Fruit fly (Drosophila melanogaster) whole organism, embryonic: Measurements from ENCODE around the gene CG5346.

Experiments used
- Atf6 ChIP-seq: fragments of 200-800 bp; sonication (Bioruptor generic); IDR thresholded peaks from 2 replicates; pipeline ENCODE4 v1.3.6; 2022; ENCODE audit warnings: missing biosample characterization, missing genetic modification characterization
- Bgb ChIP-seq: fragments of 200-800 bp; sonication (Bioruptor generic); IDR thresholded peaks from 2 replicates; pipeline ENCODE4 v1.3.6; 2022; ENCODE audit warnings: missing biosample characterization, missing genetic modification characterization; ENCODE audit not compliant: partially characterized antibody
- CG10267 ChIP-seq: fragments of 200-800 bp; sonication (Bioruptor generic); optimal IDR thresholded peaks from 2 replicates; lab custom pipeline; 2018; ENCODE audit warnings: missing biosample characterization, mild to moderate bottlenecking, missing genetic modification characterization, moderate library complexity
- CG11696 ChIP-seq: fragments of 200-800 bp; sonication (Bioruptor generic); IDR thresholded peaks from 2 replicates; pipeline ENCODE4 v1.3.6; 2022; ENCODE audit warnings: missing biosample characterization, missing genetic modification characterization
- CG12769 ChIP-seq: fragments of 200-800 bp; sonication (Bioruptor generic); optimal IDR thresholded peaks from 2 replicates; lab custom pipeline; 2019; ENCODE audit warnings: missing biosample characterization, mild to moderate bottlenecking, missing genetic modification characterization, moderate library complexity
- CG13775 ChIP-seq: fragments of 200-800 bp; sonication (Bioruptor generic); optimal IDR thresholded peaks from 3 replicates; lab custom pipeline; 2017; ENCODE audit warnings: missing biosample characterization, mild to moderate bottlenecking, missing genetic modification characterization
- CG14050 ChIP-seq: fragments of 200-800 bp; sonication (Bioruptor generic); IDR thresholded peaks from 3 replicates; pipeline ENCODE4 v1.3.6; 2022; ENCODE audit warnings: missing biosample characterization, missing genetic modification characterization
- CG1792 ChIP-seq: fragments of 200-800 bp; sonication (Bioruptor generic); optimal IDR thresholded peaks from 2 replicates; lab custom pipeline; 2016; ENCODE audit warnings: missing biosample characterization, missing genetic modification characterization
- CG18764 ChIP-seq: fragments of 200-800 bp; sonication (Bioruptor generic); optimal IDR thresholded peaks from 3 replicates; lab custom pipeline; 2016; ENCODE audit warnings: missing biosample characterization, missing genetic modification characterization
- CG2116 ChIP-seq: fragments of 200-800 bp; sonication (Bioruptor generic); optimal IDR thresholded peaks from 3 replicates; lab custom pipeline; 2018; ENCODE audit warnings: missing biosample characterization, mild to moderate bottlenecking, missing genetic modification characterization
- CG4328 ChIP-seq: fragments of 200-800 bp; sonication (Bioruptor generic); optimal IDR thresholded peaks from 3 replicates; lab custom pipeline; 2017; ENCODE audit warnings: missing biosample characterization, missing genetic modification reagents, missing genetic modification characterization
- CG43689 ChIP-seq: fragments of 200-800 bp; sonication (Bioruptor generic); IDR thresholded peaks from 2 replicates; pipeline ENCODE4 v1.3.6; 2022; ENCODE audit warnings: missing biosample characterization, missing genetic modification characterization
- CG4820 ChIP-seq: fragments of 200-800 bp; sonication (Bioruptor generic); optimal IDR thresholded peaks from 3 replicates; lab custom pipeline; 2016; ENCODE audit warnings: missing biosample characterization, missing genetic modification characterization
- CG6689 ChIP-seq: fragments of 200-800 bp; sonication (Bioruptor generic); IDR thresholded peaks from 2 replicates; pipeline ENCODE4 v1.3.6; 2022; ENCODE audit warnings: missing biosample characterization, missing genetic modification characterization
- CG6813 ChIP-seq: fragments of 200-800 bp; sonication (Bioruptor generic); optimal IDR thresholded peaks from 2 replicates; lab custom pipeline; 2017; ENCODE audit warnings: missing biosample characterization, missing genetic modification characterization, mild to moderate bottlenecking, moderate library complexity, missing genetic modification reagents
- CG7745 ChIP-seq: fragments of 200-800 bp; sonication (Bioruptor generic); optimal IDR thresholded peaks from 2 replicates; lab custom pipeline; 2018; ENCODE audit warnings: missing biosample characterization, mild to moderate bottlenecking, missing genetic modification characterization, moderate library complexity
- CG7839 ChIP-seq: fragments of 200-800 bp; sonication (Bioruptor generic); optimal IDR thresholded peaks from 3 replicates; lab custom pipeline; 2018; ENCODE audit warnings: missing biosample characterization, mild to moderate bottlenecking, missing genetic modification characterization, moderate library complexity
- CG8388 ChIP-seq: fragments of 200-800 bp; sonication (Bioruptor generic); optimal IDR thresholded peaks from 2 replicates; lab custom pipeline; 2019; ENCODE audit warnings: missing biosample characterization, mild to moderate bottlenecking, missing genetic modification characterization, moderate library complexity
- E2f1 ChIP-seq: fragments of 200-800 bp; sonication (Bioruptor generic); IDR thresholded peaks from 2 replicates; pipeline ENCODE4 v1.3.6; 2022; ENCODE audit warnings: missing biosample characterization, missing genetic modification characterization
- H15 ChIP-seq: fragments of 200-800 bp; sonication (Bioruptor generic); IDR thresholded peaks from 3 replicates; pipeline ENCODE4 v1.3.6; 2022; ENCODE audit warnings: missing biosample characterization, missing genetic modification characterization
- HHEX ChIP-seq: fragments of 200-800 bp; sonication (Bioruptor generic); optimal IDR thresholded peaks from 3 replicates; lab custom pipeline; 2017; ENCODE audit warnings: missing biosample characterization, mild to moderate bottlenecking, missing genetic modification characterization, missing genetic modification reagents
- HmgD ChIP-seq: fragments of 200-800 bp; sonication (Bioruptor generic); optimal IDR thresholded peaks from 3 replicates; lab custom pipeline; 2016; ENCODE audit warnings: missing biosample characterization, missing genetic modification characterization
- Hr78 ChIP-seq, 2 experiments: fragments of 200-800 bp in 1 of 2; fragments of >200 bp in 1 of 2; sonication (Bioruptor generic) in 1 of 2; optimal IDR thresholded peaks; 2 replicates each; lab custom pipeline; 2017 to 2019; ENCODE audit warnings: missing biosample characterization in 2 of 2, missing genetic modification characterization in 2 of 2, mild to moderate bottlenecking in 1 of 2, moderate library complexity in 1 of 2
- Lpt ChIP-seq: fragments of >200 bp; optimal IDR thresholded peaks from 2 replicates; lab custom pipeline; 2018; ENCODE audit warnings: missing biosample characterization, missing genetic modification characterization
- Oli ChIP-seq: fragments of 200-800 bp; sonication (Bioruptor generic); optimal IDR thresholded peaks from 2 replicates; lab custom pipeline; 2018; ENCODE audit warnings: missing biosample characterization, mild to moderate bottlenecking, missing genetic modification characterization, moderate library complexity
- Rfx ChIP-seq: fragments of 200-800 bp; sonication (Bioruptor generic); IDR thresholded peaks from 2 replicates; pipeline ENCODE4 v1.3.6; 2022; ENCODE audit warnings: missing biosample characterization, missing genetic modification characterization
- Xbp1 ChIP-seq: fragments of 200-800 bp; sonication (Bioruptor generic); optimal IDR thresholded peaks from 3 replicates; lab custom pipeline; 2016; ENCODE audit warnings: missing biosample characterization, mild to moderate bottlenecking, missing genetic modification characterization
- Xrp1 ChIP-seq: fragments of 200-800 bp; sonication (Bioruptor generic); IDR thresholded peaks from 2 replicates; pipeline ENCODE4 v1.3.6; 2022; ENCODE audit warnings: missing biosample characterization, missing genetic modification characterization
- bab2 ChIP-seq: fragments of 200-800 bp; sonication (Bioruptor generic); optimal IDR thresholded peaks from 2 replicates; lab custom pipeline; 2016; ENCODE audit warnings: missing biosample characterization, missing genetic modification characterization
- bsh ChIP-seq, 2 experiments: fragments of 200-800 bp; sonication (Bioruptor generic); optimal IDR thresholded peaks; 2 replicates each; lab custom pipeline; 2017 to 2018; ENCODE audit warnings: mild to moderate bottlenecking in 2 of 2, missing biosample characterization in 2 of 2, missing genetic modification characterization in 2 of 2, moderate library complexity in 1 of 2
- cg ChIP-seq: fragments of 200-800 bp; sonication (Bioruptor generic); optimal IDR thresholded peaks from 3 replicates; lab custom pipeline; 2019; ENCODE audit warnings: missing biosample characterization, mild to moderate bottlenecking, missing genetic modification characterization, moderate library complexity
- chinmo ChIP-seq: fragments of 200-800 bp; sonication (Bioruptor generic); IDR thresholded peaks from 4 replicates; pipeline ENCODE4 v1.3.6; 2022; ENCODE audit warnings: missing biosample characterization, missing genetic modification characterization; ENCODE audit not compliant: partially characterized antibody
- dmrt11E ChIP-seq: fragments of 200-800 bp; sonication (Bioruptor generic); optimal IDR thresholded peaks from 3 replicates; lab custom pipeline; 2018; ENCODE audit warnings: missing biosample characterization, mild to moderate bottlenecking, missing genetic modification characterization, moderate library complexity
- dpn ChIP-seq, 2 experiments: fragments of 200-800 bp; sonication (Bioruptor generic); optimal IDR thresholded peaks; 3 replicates each; lab custom pipeline; 2016; ENCODE audit warnings: missing biosample characterization in 2 of 2, missing genetic modification characterization in 2 of 2
- gcm ChIP-seq: fragments of 200-800 bp; sonication (Bioruptor generic); optimal IDR thresholded peaks from 2 replicates; lab custom pipeline; 2019; ENCODE audit warnings: missing biosample characterization, mild to moderate bottlenecking, missing genetic modification characterization, moderate library complexity
- gem ChIP-seq: fragments of 200-800 bp; sonication (Bioruptor generic); optimal IDR thresholded peaks from 2 replicates; lab custom pipeline; 2019; ENCODE audit warnings: missing biosample characterization, mild to moderate bottlenecking, missing genetic modification characterization, moderate library complexity
- gsb ChIP-seq: fragments of 200-800 bp; sonication (Bioruptor generic); IDR thresholded peaks from 2 replicates; pipeline ENCODE4 v1.3.6; 2022; ENCODE audit warnings: missing biosample characterization, missing genetic modification characterization
- odd ChIP-seq: fragments of 200-800 bp; sonication (Bioruptor generic); optimal IDR thresholded peaks from 2 replicates; lab custom pipeline; 2017; ENCODE audit warnings: missing biosample characterization, mild to moderate bottlenecking, missing genetic modification characterization
- psq ChIP-seq: fragments of 200-800 bp; sonication (Bioruptor generic); optimal IDR thresholded peaks from 2 replicates; lab custom pipeline; 2017; ENCODE audit warnings: missing biosample characterization, missing genetic modification characterization
- run ChIP-seq: fragments of 200-800 bp; sonication (Bioruptor generic); optimal IDR thresholded peaks from 3 replicates; lab custom pipeline; 2018; ENCODE audit warnings: missing biosample characterization, mild to moderate bottlenecking, missing genetic modification characterization
- salm ChIP-seq: fragments of 200-800 bp; sonication (Bioruptor generic); optimal IDR thresholded peaks from 2 replicates; lab custom pipeline; 2018; ENCODE audit warnings: missing biosample characterization, mild to moderate bottlenecking, missing genetic modification characterization
- sens ChIP-seq: fragments of 200-800 bp; sonication (Bioruptor generic); peaks from one replicate; lab custom pipeline; 2016; ENCODE audit warnings: missing biosample characterization, missing genetic modification characterization
- sqz ChIP-seq: fragments of 200-800 bp; sonication (Bioruptor generic); optimal IDR thresholded peaks from 3 replicates; lab custom pipeline; 2018; ENCODE audit warnings: missing biosample characterization, mild to moderate bottlenecking, missing genetic modification characterization
- stc ChIP-seq: fragments of 200-800 bp; sonication (Bioruptor generic); IDR thresholded peaks from 2 replicates; pipeline ENCODE4 v1.3.6; 2022; ENCODE audit warnings: missing biosample characterization, missing genetic modification characterization
- tll ChIP-seq, 2 experiments: fragments of 200-800 bp in 1 of 2; fragments of >200 bp in 1 of 2; sonication (Bioruptor generic) in 1 of 2; optimal IDR thresholded peaks; 2 replicates each; lab custom pipeline; 2017 to 2019; ENCODE audit warnings: missing biosample characterization in 2 of 2, missing genetic modification characterization in 2 of 2, mild to moderate bottlenecking in 1 of 2, moderate library complexity in 1 of 2
- ttk ChIP-seq: fragments of 200-800 bp; sonication (Bioruptor generic); IDR thresholded peaks from 2 replicates; pipeline ENCODE4 v2.1.2; 2022; ENCODE audit warnings: missing biosample characterization, missing genetic modification characterization
- vvl ChIP-seq: fragments of 200-800 bp; sonication (Bioruptor generic); IDR thresholded peaks from 2 replicates; pipeline ENCODE4 v1.3.6; 2022; ENCODE audit warnings: missing biosample characterization, missing genetic modification characterization

Gene CG5346

dm6 chr3R:22536504-22537423 is 8.3 kb upstream of the CG5346 start (continued):
- TF ChIP-seq Xbp1 (GFP tag; lab: Kevin White, UChicago) = peak; percentile 44
- TF ChIP-seq HmgD (GFP tag; lab: Kevin White, UChicago) = no peak
- peak; percentile 32; the same call in 1 of the 2 replicates for TF ChIP-seq Atf6
- peak; percentile 40 for TF ChIP-seq CG13775 (GFP tag; lab: Kevin White, UChicago)
- peak; percentile 28 for TF ChIP-seq CG8388 (GFP tag; lab: Kevin White, UChicago)
- TF ChIP-seq CG4820 (GFP tag; lab: Kevin White, UChicago) = peak; percentile 7
- TF ChIP-seq CG1792 (GFP tag; lab: Kevin White, UChicago) = peak; percentile 11
- TF ChIP-seq CG6813 (GFP tag; lab: Kevin White, UChicago) = peak; percentile 27
- TF ChIP-seq HHEX = peak; percentile 22
- TF ChIP-seq odd (GFP tag; lab: Kevin White, UChicago) = peak; percentile 44
- peak; percentile 46; the same call in 1 of the 2 replicates for TF ChIP-seq Xrp1 (GFP tag; lab: Robert Waterston, UW)
- no peak for TF ChIP-seq dmrt11E
- no peak for TF ChIP-seq Lpt (GFP tag; lab: Kevin White, UChicago)
- TF ChIP-seq CG18764 (GFP tag; lab: Kevin White, UChicago) = no peak
- TF ChIP-seq gcm (GFP tag; lab: Kevin White, UChicago) = peak; percentile 22
- TF ChIP-seq Bgb = no peak
- TF ChIP-seq bsh (GFP tag; optimal IDR thresholded peaks at IDR 0.05; lab: Kevin White, UChicago) = peak in 1 of 2 experiments; percentile 39
- peak; percentile 40; the same call in 1 of the 3 replicates for TF ChIP-seq CG14050 (GFP tag; lab: Robert Waterston, UW)
- peak; percentile 89 for TF ChIP-seq sens (GFP tag; lab: Kevin White, UChicago)
- peak; percentile 12 for TF ChIP-seq salm
- TF ChIP-seq CG12769 (tag; lab: Kevin White, UChicago) = peak; percentile 57
- peak; percentile 73 for TF ChIP-seq stc
- TF ChIP-seq sqz (GFP tag; lab: Kevin White, UChicago) = peak; percentile 10
- peak; percentile 16 for TF ChIP-seq cg (GFP tag; lab: Kevin White, UChicago)
- TF ChIP-seq gsb (GFP tag; lab: Robert Waterston, UW) = no peak
- TF ChIP-seq psq = no peak
- peak; percentile 74 for TF ChIP-seq gem (tag; lab: Kevin White, UChicago)
- TF ChIP-seq CG4328 (GFP tag; lab: Kevin White, UChicago) = no peak
- TF ChIP-seq CG43689 (GFP tag; lab: Robert Waterston, UW) = 0 out of 2 replicates have a peak, but pooled peaks have one; percentile 22
- no peak for TF ChIP-seq Hr78 (GFP tag; optimal IDR thresholded peaks at IDR 0.05; lab: Kevin White, UChicago)
- peak; percentile 64 for TF ChIP-seq vvl (GFP tag; lab: Robert Waterston, UW)
- TF ChIP-seq dpn (GFP tag; optimal IDR thresholded peaks at IDR 0.05; lab: Kevin White, UChicago) = peak; percentile 37 to 48
- TF ChIP-seq Rfx (GFP tag; lab: Robert Waterston, UW) = peak; percentile 46; the same call in 1 of the 2 replicates
- TF ChIP-seq CG11696 (GFP tag; lab: Robert Waterston, UW) = 0 out of 2 replicates have a peak, but pooled peaks have one; percentile 13
- peak; percentile 23 for TF ChIP-seq run (tag; lab: Kevin White, UChicago)
- TF ChIP-seq E2f1 = 0 out of 2 replicates have a peak, but pooled peaks have one; percentile 30
- peak; percentile 67 for TF ChIP-seq CG6689
- peak; percentile 3 for TF ChIP-seq CG2116 (GFP tag; lab: Kevin White, UChicago)
- peak; percentile 55 for TF ChIP-seq Oli
- TF ChIP-seq tll (GFP tag; optimal IDR thresholded peaks at IDR 0.05; lab: Kevin White, UChicago) = no peak
- TF ChIP-seq ttk = 0 out of 2 replicates have a peak, but pooled peaks have one; percentile 26
- TF ChIP-seq bab2 = peak; percentile 33
- TF ChIP-seq chinmo = peak; percentile 55; the same call in 3 of the 4 replicates
- peak; percentile 14; the same call in 1 of the 3 replicates for TF ChIP-seq H15 (GFP tag; lab: Robert Waterston, UW)
- peak; percentile 67 for TF ChIP-seq CG7839 (tag; lab: Kevin White, UChicago)
- no peak for TF ChIP-seq CG7745
- TF ChIP-seq CG10267 (tag; lab: Kevin White, UChicago) = peak; percentile 37
